Worm (Caenorhabditis elegans): ENCODE measurements around the gene F59B2.12.

The F59B2.12 gene

ce11 chrIII:9017181-9017651 lies at the start of gene F59B2.12:
F59B2.12 (plus strand) TSS chrIII:9017601.
- TF ChIP-seq him-1 (tag; optimal IDR thresholded peaks at IDR 0.05) (no peak), W03F9.2 (tag; optimal IDR thresholded peaks at IDR 0.05) (no peak), dao-5 (tag; optimal IDR thresholded peaks at IDR 0.05) (no peak)

- TF ChIP-seq W03F9.2 (tag; optimal IDR thresholded peaks at IDR 0.05) (peak; percentile 36), dao-5 (tag; optimal IDR thresholded peaks at IDR 0.05) (no peak)
These were observed 49.8 kb upstream of the F59B2.12 start, which contains the start of the genes bud-13 and rpap-2 for ce11 chrIII:8967639-8968038. bud-13 (minus strand) TSS chrIII:8967727. rpap-2 (plus strand) TSS chrIII:8967967.

ce11 chrIII:8971255-8972020 lies 46.0 kb upstream of the F59B2.12 start, which contains the start of the genes eif-3.D and R08D7.4:
eif-3.D (minus strand) TSS chrIII:8971578.
R08D7.4 (plus strand) TSS chrIII:8971892.
- TF ChIP-seq him-1 (tag; optimal IDR thresholded peaks at IDR 0.05) (no peak), W03F9.2 (tag; optimal IDR thresholded peaks at IDR 0.05) (peak; percentile 79)

- TF ChIP-seq dao-5 (tag; optimal IDR thresholded peaks at IDR 0.05) (no peak), W03F9.2 (tag; optimal IDR thresholded peaks at IDR 0.05) (no peak), him-1 (tag; optimal IDR thresholded peaks at IDR 0.05) (peak; percentile 21)
These were observed 44.2 kb upstream of the F59B2.12 start for ce11 chrIII:8973163-8973562.

ce11 chrIII:8973826-8974225 lies 43.6 kb upstream of the F59B2.12 start, which contains the start of gene R08D7.5:
R08D7.5 (plus strand) TSS chrIII:8974126.
- TF ChIP-seq him-1 (tag; optimal IDR thresholded peaks at IDR 0.05) (no peak), dao-5 (tag; optimal IDR thresholded peaks at IDR 0.05) (no peak), W03F9.2 (tag; optimal IDR thresholded peaks at IDR 0.05) (no peak)

- no peak for TF ChIP-seq W03F9.2 (tag; optimal IDR thresholded peaks at IDR 0.05)
- TF ChIP-seq dao-5 (tag; optimal IDR thresholded peaks at IDR 0.05), result no peak
- peak; percentile 7 for TF ChIP-seq him-1 (tag; optimal IDR thresholded peaks at IDR 0.05)
These were observed 42.6 kb upstream of the F59B2.12 start for ce11 chrIII:8974835-8975234.

ce11 chrIII:8978512-8979352 lies 38.7 kb upstream of the F59B2.12 start:
- TF ChIP-seq dao-5 (tag; optimal IDR thresholded peaks at IDR 0.05), result no peak
- TF ChIP-seq him-1 (tag; optimal IDR thresholded peaks at IDR 0.05), result no peak
- no peak for TF ChIP-seq W03F9.2 (tag; optimal IDR thresholded peaks at IDR 0.05)

ce11 chrIII:8980892-8981291 lies 36.5 kb upstream of the F59B2.12 start:
- TF ChIP-seq dao-5 (tag; optimal IDR thresholded peaks at IDR 0.05) (no peak), W03F9.2 (tag; optimal IDR thresholded peaks at IDR 0.05) (no peak), him-1 (tag; optimal IDR thresholded peaks at IDR 0.05) (no peak)

- peak; percentile 55 for TF ChIP-seq W03F9.2 (tag; optimal IDR thresholded peaks at IDR 0.05)
- TF ChIP-seq dao-5 (tag; optimal IDR thresholded peaks at IDR 0.05), result no peak
- peak; percentile 51 for TF ChIP-seq him-1 (tag; optimal IDR thresholded peaks at IDR 0.05)
These were observed 35.4 kb upstream of the F59B2.12 start, which contains the start of gene pde-2 for ce11 chrIII:8981847-8982479. pde-2 (minus strand) TSS chrIII:8981897.

ce11 chrIII:8983135-8983534 lies 34.3 kb upstream of the F59B2.12 start:
- TF ChIP-seq dao-5 (tag; optimal IDR thresholded peaks at IDR 0.05), result no peak
- TF ChIP-seq W03F9.2 (tag; optimal IDR thresholded peaks at IDR 0.05), result no peak
- no peak for TF ChIP-seq him-1 (tag; optimal IDR thresholded peaks at IDR 0.05)

- no peak for TF ChIP-seq W03F9.2 (tag; optimal IDR thresholded peaks at IDR 0.05)
- TF ChIP-seq dao-5 (tag; optimal IDR thresholded peaks at IDR 0.05), result no peak
- no peak for TF ChIP-seq him-1 (tag; optimal IDR thresholded peaks at IDR 0.05)
These were observed 33.6 kb upstream of the F59B2.12 start for ce11 chrIII:8983811-8984210.

ce11 chrIII:8984412-8984811 lies 33.0 kb upstream of the F59B2.12 start:
- TF ChIP-seq W03F9.2 (tag; optimal IDR thresholded peaks at IDR 0.05), result no peak
- TF ChIP-seq dao-5 (tag; optimal IDR thresholded peaks at IDR 0.05), result no peak
- no peak for TF ChIP-seq him-1 (tag; optimal IDR thresholded peaks at IDR 0.05)

ce11 chrIII:8984960-8985359 lies 32.4 kb upstream of the F59B2.12 start:
- TF ChIP-seq dao-5 (tag; optimal IDR thresholded peaks at IDR 0.05), result no peak
- TF ChIP-seq him-1 (tag; optimal IDR thresholded peaks at IDR 0.05), result peak; percentile 32
- no peak for TF ChIP-seq W03F9.2 (tag; optimal IDR thresholded peaks at IDR 0.05)

Data from whole organism, L4/young adult.